Worm (Caenorhabditis elegans): ENCODE measurements around the gene Y57G11C.3.

- TF ChIP-seq F10E7.11 (tag; optimal IDR thresholded peaks at IDR 0.05) (no peak), ztf-25 (GFP tag; IDR thresholded peaks at IDR 0.05) (no peak), F52B5.7 (tag; optimal IDR thresholded peaks at IDR 0.05) (no peak), rcor-1 (GFP tag; IDR thresholded peaks at IDR 0.05) (no peak), snpc-4 (GFP tag; optimal IDR thresholded peaks at IDR 0.05) (peak; percentile 78), snpc-4 (tag; optimal IDR thresholded peaks at IDR 0.05) (peak in 3 of 4 experiments; percentile 89 to 93 (median 91))
These were observed 13.1 kb upstream of the Y57G11C.3 start, which contains the start of gene Y57G11C.499 for ce11 chrIV:14754912-14755311.
